Fruit fly (Drosophila melanogaster) whole organism, prepupa: Measurements from ENCODE around the gene Cpr65Ax1.

Experiments used
- CG10631 ChIP-seq: fragments of 200-800 bp; sonication (Bioruptor generic); optimal IDR thresholded peaks from 2 replicates; lab custom pipeline; 2016; ENCODE audit warnings: missing biosample characterization, missing genetic modification characterization
- CG11762 ChIP-seq: fragments of 200-800 bp; sonication (Bioruptor generic); optimal IDR thresholded peaks from 3 replicates; lab custom pipeline; 2016; ENCODE audit warnings: missing biosample characterization, missing genetic modification characterization; ENCODE audit not compliant: insufficient read depth
- CG15336 ChIP-seq: fragments of 200-800 bp; sonication (Bioruptor generic); IDR thresholded peaks from 2 replicates; pipeline ENCODE4 v1.3.6; 2022; ENCODE audit warnings: missing biosample characterization, missing genetic modification characterization
- CG1621 ChIP-seq: fragments of 200-800 bp; sonication (Bioruptor generic); optimal IDR thresholded peaks from 3 replicates; lab custom pipeline; 2018; ENCODE audit warnings: missing biosample characterization, mild to moderate bottlenecking, missing genetic modification characterization
- CG3032 ChIP-seq: fragments of 200-800 bp; optimal IDR thresholded peaks from 2 replicates; lab custom pipeline; 2019; ENCODE audit warnings: missing biosample characterization, mild to moderate bottlenecking, missing genetic modification characterization, moderate library complexity
- CG31627 ChIP-seq: fragments of 200-800 bp; sonication (Bioruptor generic); optimal IDR thresholded peaks from 3 replicates; lab custom pipeline; 2016; ENCODE audit warnings: missing biosample characterization, missing genetic modification characterization
- CG32006 ChIP-seq: fragments of 200-800 bp; sonication (Bioruptor generic); optimal IDR thresholded peaks from 3 replicates; lab custom pipeline; 2017; ENCODE audit warnings: missing biosample characterization, mild to moderate bottlenecking, missing genetic modification characterization
- CG34406 ChIP-seq: fragments of 200-800 bp; sonication (Bioruptor generic); optimal IDR thresholded peaks from 3 replicates; lab custom pipeline; 2016; ENCODE audit warnings: missing biosample characterization, missing genetic modification characterization
- CG4318 ChIP-seq: fragments of 200-800 bp; sonication (Bioruptor generic); optimal IDR thresholded peaks from 3 replicates; lab custom pipeline; 2017; ENCODE audit warnings: missing biosample characterization, mild to moderate bottlenecking, missing genetic modification characterization
- CG6163 ChIP-seq: fragments of 200-800 bp; sonication (Bioruptor generic); IDR thresholded peaks from 3 replicates; pipeline ENCODE4 v1.3.6; 2022; ENCODE audit warnings: missing biosample characterization, missing genetic modification characterization
- CG6276 ChIP-seq: fragments of 200-800 bp; sonication (Bioruptor generic); optimal IDR thresholded peaks from 2 replicates; lab custom pipeline; 2017; ENCODE audit warnings: missing biosample characterization, mild to moderate bottlenecking, missing genetic modification characterization
- CG6792 ChIP-seq: fragments of 200-800 bp; sonication (Bioruptor generic); optimal IDR thresholded peaks from 3 replicates; lab custom pipeline; 2016; ENCODE audit warnings: missing biosample characterization, missing genetic modification characterization
- CG6854 ChIP-seq: fragments of 200-800 bp; sonication (Bioruptor generic); optimal IDR thresholded peaks from 2 replicates; lab custom pipeline; 2017; ENCODE audit warnings: missing biosample characterization, mild to moderate bottlenecking, missing genetic modification characterization
- CG7368 ChIP-seq: fragments of 200-800 bp; sonication (Bioruptor generic); optimal IDR thresholded peaks from 3 replicates; lab custom pipeline; 2016; ENCODE audit warnings: missing biosample characterization, missing genetic modification characterization
- CG8119 ChIP-seq: fragments of 200-800 bp; sonication (Bioruptor generic); IDR thresholded peaks from 3 replicates; pipeline ENCODE4 v1.3.6; 2022; ENCODE audit warnings: missing biosample characterization, missing genetic modification characterization
- CG8319 ChIP-seq: fragments of 200-800 bp; sonication (Bioruptor generic); optimal IDR thresholded peaks from 3 replicates; lab custom pipeline; 2016; ENCODE audit warnings: missing biosample characterization, missing genetic modification characterization
- CG9139 ChIP-seq: fragments of 200-800 bp; sonication (Bioruptor generic); optimal IDR thresholded peaks from 3 replicates; lab custom pipeline; 2017; ENCODE audit warnings: missing biosample characterization, mild to moderate bottlenecking, missing genetic modification characterization
- Eip75B ChIP-seq: fragments of 200-800 bp; sonication (Bioruptor generic); optimal IDR thresholded peaks from 3 replicates; lab custom pipeline; 2016; ENCODE audit warnings: missing biosample characterization, missing genetic modification characterization
- Ets21C ChIP-seq: fragments of 200-800 bp; sonication (Bioruptor generic); optimal IDR thresholded peaks from 3 replicates; lab custom pipeline; 2016; ENCODE audit warnings: missing biosample characterization, missing genetic modification characterization
- Ets96B ChIP-seq: fragments of 200-800 bp; optimal IDR thresholded peaks from 2 replicates; lab custom pipeline; 2019; ENCODE audit warnings: missing biosample characterization, mild to moderate bottlenecking, missing genetic modification characterization, moderate library complexity
- Gug ChIP-seq: fragments of 200-800 bp; sonication (Bioruptor generic); IDR thresholded peaks from 2 replicates; pipeline ENCODE4 v1.3.6; 2022; ENCODE audit warnings: missing biosample characterization, missing genetic modification characterization
- Hr38 ChIP-seq: sonication (Bioruptor generic); optimal IDR thresholded peaks from 2 replicates; lab custom pipeline; 2016; ENCODE audit warnings: missing biosample characterization, missing genetic modification characterization
- Hr39 ChIP-seq: fragments of 200-800 bp; sonication (Bioruptor generic); optimal IDR thresholded peaks from 2 replicates; lab custom pipeline; 2016; ENCODE audit warnings: missing biosample characterization, missing genetic modification characterization
- Lpt ChIP-seq: fragments of 200-800 bp; sonication (Bioruptor generic); optimal IDR thresholded peaks from 3 replicates; lab custom pipeline; 2016; ENCODE audit warnings: missing biosample characterization, missing genetic modification characterization
- Sox14 ChIP-seq: fragments of 200-800 bp; sonication (Bioruptor generic); optimal IDR thresholded peaks from 3 replicates; lab custom pipeline; 2016; ENCODE audit warnings: missing biosample characterization, missing genetic modification characterization
- Sox15 ChIP-seq: fragments of 200-800 bp; sonication (Bioruptor generic); optimal IDR thresholded peaks from 3 replicates; lab custom pipeline; 2016; ENCODE audit warnings: missing biosample characterization, missing genetic modification characterization
- acj6 ChIP-seq: fragments of 200-800 bp; sonication (Bioruptor generic); optimal IDR thresholded peaks from 3 replicates; lab custom pipeline; 2016; ENCODE audit warnings: missing biosample characterization, missing genetic modification characterization
- fkh ChIP-seq: fragments of 200-800 bp; sonication (Bioruptor generic); optimal IDR thresholded peaks from 3 replicates; lab custom pipeline; 2017; ENCODE audit warnings: missing biosample characterization, mild to moderate bottlenecking, missing genetic modification characterization, moderate library complexity
- net ChIP-seq: fragments of 200-800 bp; sonication (Bioruptor generic); optimal IDR thresholded peaks from 3 replicates; lab custom pipeline; 2016; ENCODE audit warnings: missing biosample characterization, missing genetic modification characterization
- pdm3 ChIP-seq: fragments of 200-800 bp; sonication (Bioruptor generic); optimal IDR thresholded peaks from 3 replicates; lab custom pipeline; 2016; ENCODE audit warnings: missing biosample characterization, missing genetic modification characterization
- salr ChIP-seq, 2 experiments: fragments of 200-800 bp; sonication (Bioruptor generic); optimal IDR thresholded peaks; 3 replicates each; lab custom pipeline; 2016 to 2018; ENCODE audit warnings: missing biosample characterization in 2 of 2, missing genetic modification characterization in 2 of 2, mild to moderate bottlenecking in 1 of 2
- svp ChIP-seq: fragments of 200-800 bp; sonication (Bioruptor generic); peaks from one replicate; lab custom pipeline; 2016; ENCODE audit warnings: missing biosample characterization, missing genetic modification characterization
- topi ChIP-seq: fragments of 200-800 bp; sonication (Bioruptor generic); optimal IDR thresholded peaks from 3 replicates; lab custom pipeline; 2016; ENCODE audit warnings: missing biosample characterization, missing genetic modification characterization
- vri ChIP-seq: fragments of 200-800 bp; sonication (Bioruptor generic); optimal IDR thresholded peaks from 3 replicates; lab custom pipeline; 2016; ENCODE audit warnings: missing biosample characterization, mild to moderate bottlenecking, missing genetic modification characterization

Gene Cpr65Ax1

dm6 chr3L:6110673-6111449, 36.9 kb downstream of the Cpr65Ax1 start:
- no peak for TF ChIP-seq pdm3
- TF ChIP-seq CG31627 (GFP tag; lab: Kevin White, UChicago): no peak
- no peak for TF ChIP-seq CG15336 (GFP tag; lab: Robert Waterston, UW)
- no peak for TF ChIP-seq CG34406 (GFP tag; lab: Kevin White, UChicago)
- TF ChIP-seq salr (GFP tag; optimal IDR thresholded peaks at IDR 0.05; lab: Kevin White, UChicago): no peak
- no peak for TF ChIP-seq CG11762 (GFP tag; lab: Kevin White, UChicago)
- no peak for TF ChIP-seq net
- TF ChIP-seq CG6163: no peak
- TF ChIP-seq CG8119 (GFP tag; lab: Robert Waterston, UW): no peak

- TF ChIP-seq CG1621 (tag; lab: Kevin White, UChicago) (no peak), CG6276 (GFP tag; lab: Kevin White, UChicago) (no peak), CG10631 (GFP tag; lab: Kevin White, UChicago) (no peak), CG6792 (GFP tag; lab: Kevin White, UChicago) (no peak), CG8319 (no peak), net (no peak), CG8119 (GFP tag; lab: Robert Waterston, UW) (no peak), CG6163 (no peak), vri (GFP tag; lab: Kevin White, UChicago) (no peak), Hr38 (GFP tag; lab: Kevin White, UChicago) (no peak), Ets21C (no peak), Hr39 (GFP tag; lab: Kevin White, UChicago) (no peak), CG15336 (GFP tag; lab: Robert Waterston, UW) (no peak), Sox15 (no peak), acj6 (GFP tag; lab: Kevin White, UChicago) (no peak), CG32006 (GFP tag; lab: Kevin White, UChicago) (no peak), topi (GFP tag; lab: Kevin White, UChicago) (no peak), Ets96B (no peak), svp (no peak)
Observed at dm6 chr3L:6108264-6109060, 39.3 kb downstream of the Cpr65Ax1 start.

- TF ChIP-seq CG1621 (tag; lab: Kevin White, UChicago): no peak
- peak; percentile 49 for TF ChIP-seq fkh
- TF ChIP-seq Lpt (GFP tag; lab: Kevin White, UChicago): no peak
- TF ChIP-seq CG3032: no peak
- TF ChIP-seq CG11762 (GFP tag; lab: Kevin White, UChicago): no peak
- TF ChIP-seq pdm3: no peak
- TF ChIP-seq CG6854: no peak
Observed at dm6 chr3L:6106717-6107116, 41.1 kb downstream of the Cpr65Ax1 start.

dm6 chr3L:6105435-6105834, 42.4 kb downstream of the Cpr65Ax1 start:
- TF ChIP-seq Gug (GFP tag; lab: Robert Waterston, UW): no peak
- TF ChIP-seq CG7368 (GFP tag; lab: Kevin White, UChicago): no peak
- TF ChIP-seq CG9139 (GFP tag; lab: Kevin White, UChicago): no peak
- TF ChIP-seq net: no peak
- no peak for TF ChIP-seq Lpt (GFP tag; lab: Kevin White, UChicago)
- TF ChIP-seq CG6854: no peak
- no peak for TF ChIP-seq Eip75B
- no peak for TF ChIP-seq CG15336 (GFP tag; lab: Robert Waterston, UW)
- no peak for TF ChIP-seq CG32006 (GFP tag; lab: Kevin White, UChicago)
- no peak for TF ChIP-seq vri (GFP tag; lab: Kevin White, UChicago)
- TF ChIP-seq CG4318 (GFP tag; lab: Kevin White, UChicago): no peak
- TF ChIP-seq fkh: no peak
- no peak for TF ChIP-seq Sox14 (GFP tag; lab: Kevin White, UChicago)
